Worm (Caenorhabditis elegans): ENCODE data around the gene srz-103.

DNA sequence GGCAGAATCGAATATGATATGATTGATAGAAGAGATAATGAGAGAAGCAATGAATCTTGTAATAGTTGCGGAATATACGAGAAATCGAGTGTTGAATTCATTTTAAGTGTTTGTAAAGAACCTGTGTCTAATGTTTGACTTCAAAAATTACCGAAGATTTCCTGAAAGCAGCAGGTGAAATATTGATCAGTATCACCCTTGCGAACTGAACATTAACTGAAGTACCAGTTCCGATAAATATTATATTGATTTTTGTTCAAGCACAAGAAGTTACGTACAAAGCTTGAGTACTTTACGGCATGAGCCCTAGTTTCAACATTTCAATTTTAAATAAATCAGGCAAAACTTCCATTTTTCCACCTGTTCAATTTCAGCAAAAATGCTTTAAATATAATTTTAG lies at the start of gene srz-103:
- no peak for TF ChIP-seq ama-1 (optimal IDR thresholded peaks at IDR 0.05)
- no peak for TF ChIP-seq scrt-1 (GFP tag; IDR thresholded peaks at IDR 0.05)

All from whole organism, early embryonic.